Fruit fly (Drosophila melanogaster) whole organism, adult: Measurements from ENCODE around the gene Rab5.

Experiments used
- CG14711 ChIP-seq: fragments of 200-800 bp; sonication (Bioruptor generic); optimal IDR thresholded peaks from 2 replicates; lab custom pipeline; 2018; ENCODE audit warnings: missing biosample characterization, mild to moderate bottlenecking, missing genetic modification characterization, moderate library complexity
- CG33017 ChIP-seq: fragments of 200-800 bp; sonication (Bioruptor generic); optimal IDR thresholded peaks from 2 replicates; lab custom pipeline; 2018; ENCODE audit warnings: missing biosample characterization, mild to moderate bottlenecking, missing genetic modification characterization, moderate library complexity
- CG5204 ChIP-seq: fragments of 200-800 bp; sonication (Bioruptor generic); optimal IDR thresholded peaks from 2 replicates; lab custom pipeline; 2016; ENCODE audit warnings: missing biosample characterization, missing genetic modification characterization
- CG7045 ChIP-seq: fragments of 200-800 bp; sonication (Bioruptor generic); optimal IDR thresholded peaks from 2 replicates; lab custom pipeline; 2017; ENCODE audit warnings: missing biosample characterization, mild to moderate bottlenecking, missing genetic modification characterization
- CG7101 ChIP-seq: fragments of 200-800 bp; sonication (Bioruptor generic); optimal IDR thresholded peaks from 2 replicates; lab custom pipeline; 2018; ENCODE audit warnings: missing biosample characterization, mild to moderate bottlenecking, missing genetic modification characterization, moderate library complexity
- Crg-1 ChIP-seq: fragments of 200-800 bp; sonication (Bioruptor generic); optimal IDR thresholded peaks from 2 replicates; lab custom pipeline; 2016; ENCODE audit warnings: missing biosample characterization, missing genetic modification characterization
- Mnt ChIP-seq: fragments of 200-800 bp; sonication (Bioruptor generic); optimal IDR thresholded peaks from 2 replicates; lab custom pipeline; 2016; ENCODE audit warnings: missing biosample characterization, mild to moderate bottlenecking, missing genetic modification characterization
- cic ChIP-seq: fragments of 200-800 bp; sonication (Bioruptor generic); optimal IDR thresholded peaks from 2 replicates; lab custom pipeline; 2017; ENCODE audit warnings: missing biosample characterization, mild to moderate bottlenecking, missing genetic modification characterization, moderate library complexity
- cnc ChIP-seq, 2 experiments: fragments of >200 bp; optimal IDR thresholded peaks; 2 replicates each; lab custom pipeline; 2017
- kay ChIP-seq: fragments of 200-800 bp; sonication (Bioruptor generic); peaks from one replicate; lab custom pipeline; 2016; ENCODE audit warnings: missing biosample characterization, missing genetic modification characterization, borderline replicate concordance
- pad ChIP-seq: fragments of 200-800 bp; sonication (Bioruptor generic); optimal IDR thresholded peaks from 3 replicates; lab custom pipeline; 2017; ENCODE audit warnings: missing biosample characterization, missing genetic modification characterization, mild to moderate bottlenecking, moderate library complexity, missing genetic modification reagents
- tj ChIP-seq: fragments of 200-800 bp; sonication (Bioruptor generic); optimal IDR thresholded peaks from 3 replicates; lab custom pipeline; 2017; ENCODE audit warnings: missing biosample characterization, mild to moderate bottlenecking, missing genetic modification characterization, moderate library complexity
- toe ChIP-seq: fragments of 200-800 bp; sonication (Bioruptor generic); optimal IDR thresholded peaks from 2 replicates; lab custom pipeline; 2016; ENCODE audit warnings: missing biosample characterization, missing genetic modification characterization

DNA sequence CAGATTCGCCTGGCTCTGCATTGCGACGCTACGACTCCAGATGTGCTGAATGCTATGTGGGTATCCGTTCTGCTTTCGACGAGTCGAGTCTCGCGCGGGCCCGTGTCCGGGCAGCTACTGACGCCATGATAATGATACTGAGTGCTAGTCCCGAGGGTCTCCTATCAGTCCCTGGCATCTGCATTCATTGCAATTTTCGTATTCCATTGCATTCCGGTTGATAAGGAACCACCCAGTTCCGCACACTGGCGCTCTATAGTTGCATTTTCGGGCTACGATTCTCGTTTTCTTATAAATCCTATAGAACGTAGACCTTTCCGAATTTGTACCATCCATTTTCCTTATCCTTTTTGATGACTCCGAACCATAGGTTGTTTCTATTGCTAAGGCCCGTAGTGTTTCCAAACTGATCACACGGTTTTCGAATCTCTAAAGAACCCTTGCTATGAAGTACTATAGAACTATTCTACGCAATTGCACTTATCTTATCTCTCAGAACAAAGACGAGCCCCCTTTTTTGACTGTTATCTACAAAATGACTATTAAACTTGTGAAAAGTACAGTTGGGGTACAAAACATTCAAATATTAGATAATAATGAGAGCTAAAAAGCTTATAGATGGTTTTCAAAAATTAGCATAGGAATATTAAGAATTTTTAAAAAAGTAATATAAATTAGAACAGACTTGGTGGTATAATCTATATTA, 6.5 kb upstream of the Rab5 start, which contains the start of gene CG3597:
- TF ChIP-seq CG7101: no peak
- no peak for TF ChIP-seq CG7045 (GFP tag; lab: Kevin White, UChicago)
- TF ChIP-seq toe (GFP tag; lab: Kevin White, UChicago): no peak
- TF ChIP-seq cic: peak; percentile 85
- no peak for TF ChIP-seq CG5204 (GFP tag; lab: Kevin White, UChicago)
- peak; percentile 51 for TF ChIP-seq tj
- TF ChIP-seq CG14711 (tag; lab: Kevin White, UChicago): no peak
- no peak for TF ChIP-seq CG33017 (tag; lab: Kevin White, UChicago)
- TF ChIP-seq Crg-1 (GFP tag; lab: Kevin White, UChicago): no peak
- no peak for TF ChIP-seq pad (GFP tag; lab: Kevin White, UChicago)
- no peak for TF ChIP-seq Mnt (GFP tag; lab: Kevin White, UChicago)
- peak; percentile 83 for TF ChIP-seq kay
- TF ChIP-seq cnc (optimal IDR thresholded peaks at IDR 0.05; lab: Kevin White, UChicago): no peak
